Worm (Caenorhabditis elegans) whole organism, L4/young adult: ENCODE measurements around the gene C18H7.4.

ENCODE experiments used
- W03F9.2 ChIP-seq: fragments of 150-350 bp; optimal IDR thresholded peaks from 2 replicates; lab custom pipeline; 2014; ENCODE audit warnings: missing biosample characterization, missing genetic modification characterization
- dao-5 ChIP-seq: sonication (generic microtip); optimal IDR thresholded peaks from 2 replicates; lab custom pipeline; 2016; ENCODE audit warnings: missing genotype, missing genetic modification characterization, moderate library complexity, missing compliant biosample characterization
- him-1 ChIP-seq: sonication (generic microtip); optimal IDR thresholded peaks from 2 replicates; lab custom pipeline; 2016; ENCODE audit warnings: missing genotype, missing genetic modification reagents, missing genetic modification characterization, missing compliant biosample characterization

DNA sequence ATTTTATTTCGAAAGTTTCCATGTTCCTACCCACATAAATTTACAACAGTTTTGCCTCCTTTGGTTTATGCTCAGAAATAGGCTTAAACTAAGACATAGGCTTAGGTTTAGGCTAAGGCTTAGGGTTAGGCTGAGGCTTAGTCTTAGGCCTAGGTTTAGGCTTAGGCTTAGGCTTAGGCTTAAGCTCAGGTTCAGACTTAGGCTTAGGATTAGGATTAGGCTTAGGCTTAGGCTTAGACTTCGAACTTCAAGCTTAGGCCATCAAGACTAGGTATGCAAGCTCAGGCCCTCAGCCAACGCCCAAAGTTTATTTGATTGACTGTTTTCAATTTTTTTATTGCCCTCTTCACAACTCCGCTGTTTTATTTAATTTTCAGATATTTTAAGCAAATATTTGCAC, 47.3 kb upstream of the C18H7.4 start:
- TF ChIP-seq W03F9.2 (tag; lab: Kevin White, UChicago) = no peak
- TF ChIP-seq dao-5 (tag; lab: Kevin White, UChicago) = no peak
- no peak for TF ChIP-seq him-1 (tag; lab: Kevin White, UChicago)
